Worm (Caenorhabditis elegans) whole organism, early embryonic: ENCODE measurements around the gene skr-17.

Experiments used
- B0310.2 ChIP-seq: sonication (generic microtip); optimal IDR thresholded peaks from 2 replicates; lab custom pipeline; 2016; ENCODE audit warnings: mild to moderate bottlenecking, missing genetic modification characterization, missing compliant biosample characterization
- F13C5.2 ChIP-seq: sonication (generic microtip); optimal IDR thresholded peaks from 2 replicates; lab custom pipeline; 2017; ENCODE audit warnings: mild to moderate bottlenecking, missing genetic modification characterization, inconsistent platforms, missing compliant biosample characterization
- aly-1 ChIP-seq: sonication (generic microtip); optimal IDR thresholded peaks from 2 replicates; lab custom pipeline; 2016; ENCODE audit warnings: missing genetic modification characterization, missing compliant biosample characterization
- ama-1 ChIP-seq: fragments of 150-350 bp; optimal IDR thresholded peaks from 2 replicates; lab custom pipeline; 2014
- ceh-13 ChIP-seq: fragments of 200-800 bp; sonication (Bioruptor generic); optimal IDR thresholded peaks from 2 replicates; lab custom pipeline; 2018; ENCODE audit warnings: mild to moderate bottlenecking, missing genetic modification characterization, missing compliant biosample characterization
- ceh-36 ChIP-seq: sonication (generic microtip); optimal IDR thresholded peaks from 2 replicates; lab custom pipeline; 2016; ENCODE audit warnings: missing genetic modification characterization, inconsistent platforms, missing compliant biosample characterization
- ets-7 ChIP-seq: sonication (generic microtip); optimal IDR thresholded peaks from 2 replicates; lab custom pipeline; 2016; ENCODE audit warnings: missing genotype, missing genetic modification characterization, missing compliant biosample characterization
- flt-1 ChIP-seq: fragments of 200-800 bp; sonication (Bioruptor generic); IDR thresholded peaks from 2 replicates; pipeline ENCODE4 v1.3.6; 2022; ENCODE audit warnings: missing genetic modification characterization, missing compliant biosample characterization
- hmbx-1 ChIP-seq: sonication (generic microtip); optimal IDR thresholded peaks from 2 replicates; lab custom pipeline; 2016; ENCODE audit warnings: mild to moderate bottlenecking, missing genetic modification characterization, missing compliant biosample characterization
- hmg-4 ChIP-seq: fragments of 200-800 bp; sonication (Bioruptor generic); optimal IDR thresholded peaks from 2 replicates; lab custom pipeline; 2018; ENCODE audit warnings: mild to moderate bottlenecking, missing genetic modification characterization, missing compliant biosample characterization
- hnd-1 ChIP-seq: sonication (generic microtip); optimal IDR thresholded peaks from 2 replicates; lab custom pipeline; 2016; ENCODE audit warnings: missing genetic modification characterization, missing compliant biosample characterization
- pes-1 ChIP-seq: fragments of 200-800 bp; sonication (Bioruptor generic); IDR thresholded peaks from 2 replicates; pipeline ENCODE4 v1.3.6; 2022; ENCODE audit warnings: missing genetic modification reagents, missing genetic modification characterization, missing compliant biosample characterization
- scrt-1 ChIP-seq: fragments of 200-800 bp; sonication (Bioruptor generic); IDR thresholded peaks from 2 replicates; pipeline ENCODE4 v1.3.6; 2022; ENCODE audit warnings: missing genetic modification characterization, missing compliant biosample characterization
- sea-1 ChIP-seq: fragments of 200-800 bp; sonication (Bioruptor generic); conservative IDR thresholded peaks from 2 replicates; pipeline ENCODE4 v1.3.6; 2022; ENCODE audit warnings: missing genetic modification characterization, missing compliant biosample characterization
- tbx-11 ChIP-seq: fragments of 200-800 bp; sonication (Bioruptor generic); IDR thresholded peaks from 2 replicates; pipeline ENCODE4 v1.3.6; 2022; ENCODE audit warnings: missing genetic modification characterization, missing compliant biosample characterization
- tbx-37 ChIP-seq: fragments of 200-800 bp; sonication (Bioruptor generic); conservative IDR thresholded peaks from 2 replicates; pipeline ENCODE4 v1.3.6; 2022; ENCODE audit warnings: missing genetic modification reagents, missing genetic modification characterization, missing compliant biosample characterization
- tra-4 ChIP-seq: sonication (generic microtip); optimal IDR thresholded peaks from 2 replicates; lab custom pipeline; 2017; ENCODE audit warnings: missing genetic modification characterization, missing compliant biosample characterization

Gene skr-17

DNA sequence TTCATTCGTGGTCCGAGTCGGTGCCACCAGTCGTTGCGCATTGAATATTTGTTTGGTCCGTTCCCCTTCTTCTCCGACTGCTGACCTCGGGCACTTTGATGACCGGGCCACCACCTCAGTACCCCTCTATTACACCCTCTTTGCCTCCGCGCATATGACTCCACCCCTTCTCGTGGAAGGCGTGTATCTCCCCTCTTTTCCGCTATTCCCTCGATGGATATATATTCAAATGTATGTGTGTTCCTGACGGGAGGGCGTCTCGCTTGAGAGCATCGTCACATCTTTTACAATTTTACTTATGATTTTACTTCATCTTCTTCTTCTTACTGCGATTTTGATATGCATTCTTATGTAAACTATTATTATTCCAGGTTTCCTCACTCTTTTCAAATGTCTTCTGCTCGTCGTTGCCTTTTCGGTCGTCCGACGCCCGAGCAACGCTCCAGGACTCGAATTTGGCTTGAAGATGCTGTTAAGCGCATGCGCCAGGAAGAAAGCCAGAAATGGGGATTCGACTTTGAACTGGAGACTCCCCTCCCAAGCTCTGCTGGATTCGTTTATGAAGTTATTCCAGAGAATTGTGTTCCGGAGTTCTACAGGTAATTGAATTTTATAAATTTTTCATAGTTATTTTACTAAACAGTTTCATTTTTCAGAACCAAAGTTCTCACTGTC is 27.7 kb downstream of the skr-17 start, which contains the start of gene cki-1:
Gene cki-1, plus strand, starts transcription at position 372 of the 675 bp plus-strand sequence.
- TF ChIP-seq hmbx-1 (tag; lab: Kevin White, UChicago): no peak
- peak; percentile 81 for TF ChIP-seq aly-1 (tag; lab: Kevin White, UChicago)
- peak; percentile 72 for TF ChIP-seq hmg-4
- no peak for TF ChIP-seq hnd-1 (tag; lab: Kevin White, UChicago)
- TF ChIP-seq ets-7 (tag; lab: Kevin White, UChicago): no peak
- TF ChIP-seq F13C5.2 (tag; lab: Kevin White, UChicago): no peak
- TF ChIP-seq B0310.2: peak; percentile 44
- TF ChIP-seq ama-1 (lab: Kevin White, UChicago): no peak
- no peak for TF ChIP-seq tra-4 (tag; lab: Kevin White, UChicago)
- no peak for TF ChIP-seq tbx-11 (GFP tag; lab: Robert Waterston, UW)
- peak; percentile 36 for TF ChIP-seq ceh-36 (tag; lab: Kevin White, UChicago)
- TF ChIP-seq ceh-13 (GFP tag; lab: Kevin White, UChicago): no peak
- 0 out of 2 replicates have a peak, but pooled peaks have one; percentile 43 for TF ChIP-seq scrt-1 (GFP tag; lab: Robert Waterston, UW)
- 0 out of 2 replicates have a peak, but pooled peaks have one; percentile 49 for TF ChIP-seq sea-1
- TF ChIP-seq pes-1 (GFP tag; lab: Robert Waterston, UW): peak; percentile 50
- TF ChIP-seq flt-1 (GFP tag; lab: Robert Waterston, UW): 0 out of 2 replicates have a peak, but pooled peaks have one; percentile 40
- TF ChIP-seq tbx-37 (GFP tag; lab: Robert Waterston, UW): no peak

DNA sequence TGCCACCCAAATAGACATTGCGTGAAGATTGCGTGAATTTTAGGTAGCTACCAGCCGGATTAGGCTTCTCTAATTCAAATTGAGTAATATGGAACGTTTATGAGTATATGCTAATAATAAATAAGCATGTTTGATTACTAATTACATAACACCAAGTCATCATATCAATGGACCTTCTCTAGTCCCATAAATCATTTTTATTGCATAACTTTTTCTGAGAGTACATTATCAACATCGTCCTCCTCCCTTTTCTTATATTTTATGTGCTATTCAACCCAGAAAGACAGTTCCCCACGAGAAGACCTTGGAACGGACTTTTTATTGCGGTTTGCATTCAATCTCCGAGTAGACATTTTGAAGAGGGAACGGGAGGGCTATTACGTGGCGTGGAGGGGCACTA is 29.0 kb downstream of the skr-17 start:
- TF ChIP-seq hmg-4 (peak; percentile 29), scrt-1 (GFP tag; lab: Robert Waterston, UW) (no peak), pes-1 (GFP tag; lab: Robert Waterston, UW) (no peak), F13C5.2 (tag; lab: Kevin White, UChicago) (no peak), sea-1 (no peak; the same call in 1 of the 2 replicates), B0310.2 (peak; percentile 46), tbx-37 (GFP tag; lab: Robert Waterston, UW) (no peak), tra-4 (tag; lab: Kevin White, UChicago) (no peak), flt-1 (GFP tag; lab: Robert Waterston, UW) (no peak), tbx-11 (GFP tag; lab: Robert Waterston, UW) (no peak), ets-7 (tag; lab: Kevin White, UChicago) (no peak), ceh-13 (GFP tag; lab: Kevin White, UChicago) (no peak), aly-1 (tag; lab: Kevin White, UChicago) (no peak), hnd-1 (tag; lab: Kevin White, UChicago) (no peak), ceh-36 (tag; lab: Kevin White, UChicago) (peak; percentile 34), ama-1 (lab: Kevin White, UChicago) (no peak), hmbx-1 (tag; lab: Kevin White, UChicago) (peak; percentile 3)

DNA sequence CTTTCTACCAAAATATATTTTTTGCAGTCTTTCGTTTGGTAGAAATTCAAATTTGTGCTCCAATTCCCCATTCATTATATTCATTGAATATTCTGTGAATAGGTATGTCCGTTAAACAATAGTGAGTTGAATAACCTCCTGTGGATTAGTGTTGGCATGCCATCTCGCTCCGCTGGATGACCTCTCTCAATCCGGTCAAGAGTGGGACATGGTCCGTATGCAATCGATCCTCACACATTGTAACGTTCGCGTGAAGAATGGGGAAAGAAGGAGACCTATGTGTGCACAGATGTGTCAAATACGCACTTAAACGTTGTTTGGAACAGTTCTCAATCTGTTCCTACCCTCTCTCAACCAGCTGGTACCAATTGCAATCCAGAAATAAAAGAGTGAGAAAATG is 29.9 kb downstream of the skr-17 start:
- TF ChIP-seq hmg-4 (peak; percentile 46), sea-1 (0 out of 2 replicates have a peak, but pooled peaks have one; percentile 40), aly-1 (tag; lab: Kevin White, UChicago) (no peak), hnd-1 (tag; lab: Kevin White, UChicago) (no peak), tbx-11 (GFP tag; lab: Robert Waterston, UW) (no peak)

DNA sequence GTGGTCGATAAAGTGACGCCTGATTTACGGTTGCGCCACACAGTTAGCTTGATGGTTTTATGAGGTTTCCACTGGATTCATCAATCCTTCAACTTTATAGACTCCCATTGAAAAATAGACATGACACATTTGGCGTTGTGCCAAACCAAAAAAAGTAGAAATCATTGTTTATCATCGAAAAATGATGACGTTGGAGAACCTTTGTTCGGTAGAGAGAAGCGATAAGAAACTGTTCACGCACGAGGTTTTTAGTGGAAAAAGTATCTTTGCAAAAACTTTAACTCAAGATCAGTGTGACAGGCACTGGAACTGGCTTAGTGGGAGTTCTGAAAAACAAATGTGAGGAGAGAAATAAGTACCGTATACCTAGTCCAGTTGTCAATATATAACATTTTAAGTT is 30.3 kb downstream of the skr-17 start:
- no peak for TF ChIP-seq tbx-37 (GFP tag; lab: Robert Waterston, UW)
- TF ChIP-seq ama-1 (lab: Kevin White, UChicago): no peak
- no peak for TF ChIP-seq F13C5.2 (tag; lab: Kevin White, UChicago)
- TF ChIP-seq scrt-1 (GFP tag; lab: Robert Waterston, UW): no peak
- no peak for TF ChIP-seq ceh-13 (GFP tag; lab: Kevin White, UChicago)
- no peak for TF ChIP-seq B0310.2
- no peak for TF ChIP-seq sea-1
- no peak for TF ChIP-seq hnd-1 (tag; lab: Kevin White, UChicago)
- no peak for TF ChIP-seq tra-4 (tag; lab: Kevin White, UChicago)
- TF ChIP-seq hmbx-1 (tag; lab: Kevin White, UChicago): no peak
- no peak for TF ChIP-seq flt-1 (GFP tag; lab: Robert Waterston, UW)
- no peak for TF ChIP-seq aly-1 (tag; lab: Kevin White, UChicago)
- no peak for TF ChIP-seq ceh-36 (tag; lab: Kevin White, UChicago)
- TF ChIP-seq pes-1 (GFP tag; lab: Robert Waterston, UW): no peak

DNA sequence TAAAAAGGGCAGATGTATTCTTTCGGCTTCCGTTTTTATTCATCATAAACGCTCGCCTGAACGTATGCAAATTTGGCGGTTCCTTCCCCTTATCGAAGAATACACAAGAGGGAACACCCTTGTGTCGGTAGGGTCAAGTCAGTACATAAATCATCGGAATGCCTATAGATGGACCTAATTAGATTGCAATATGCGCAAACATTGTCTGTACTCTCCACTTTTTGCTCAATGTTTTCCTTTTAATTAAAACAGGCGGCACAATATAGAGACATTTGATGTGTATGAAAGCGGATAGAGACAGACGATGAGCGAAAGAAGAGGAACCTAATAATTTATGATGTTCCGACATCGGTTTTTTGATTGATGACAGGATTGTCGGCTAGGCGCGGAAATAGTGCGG is 30.9 kb downstream of the skr-17 start:
- no peak for TF ChIP-seq B0310.2
- peak; percentile 52 for TF ChIP-seq hmg-4

DNA sequence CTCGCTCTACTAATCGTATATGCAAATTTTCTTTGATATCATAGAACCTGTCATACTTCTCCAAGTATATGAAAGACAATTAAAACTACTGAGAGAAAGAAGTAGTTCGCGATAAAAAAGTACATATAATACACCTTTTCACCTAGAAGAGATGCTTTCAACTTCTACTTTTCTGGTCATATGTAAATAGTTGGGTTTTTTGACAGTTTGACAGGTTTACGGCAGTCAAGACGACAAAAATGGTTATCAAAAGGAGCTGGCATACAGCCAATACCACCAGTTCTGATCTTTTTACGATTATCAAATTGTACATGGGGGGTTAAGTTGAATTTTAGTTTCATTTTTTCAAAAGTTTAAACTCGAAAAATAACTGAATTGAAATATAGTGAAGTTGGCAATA is 31.6 kb downstream of the skr-17 start:
- TF ChIP-seq flt-1 (GFP tag; lab: Robert Waterston, UW): no peak
- TF ChIP-seq ama-1 (lab: Kevin White, UChicago): no peak
- no peak for TF ChIP-seq ceh-36 (tag; lab: Kevin White, UChicago)
- no peak for TF ChIP-seq ets-7 (tag; lab: Kevin White, UChicago)
- TF ChIP-seq hnd-1 (tag; lab: Kevin White, UChicago): no peak
- no peak for TF ChIP-seq tbx-37 (GFP tag; lab: Robert Waterston, UW)
- no peak for TF ChIP-seq sea-1
- no peak for TF ChIP-seq hmg-4

DNA sequence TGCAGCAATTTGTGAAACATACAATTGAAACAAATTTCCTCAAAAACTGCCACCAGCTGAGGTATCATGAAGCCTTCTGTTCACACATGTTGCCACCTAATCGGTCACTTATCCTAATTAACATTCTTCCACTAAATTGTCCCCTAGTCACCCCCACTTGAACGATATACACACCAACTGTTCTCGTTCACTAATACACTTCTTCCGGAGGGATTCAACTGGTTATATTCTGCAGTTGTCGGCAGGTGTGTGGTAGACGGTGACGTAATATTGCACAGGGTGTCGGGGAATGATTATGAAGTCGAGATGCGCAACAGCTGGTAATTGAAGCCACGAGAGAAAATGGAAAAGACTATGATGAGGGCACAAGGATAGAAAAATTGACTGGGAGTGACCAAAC is 32.1 kb downstream of the skr-17 start:
- TF ChIP-seq ets-7 (tag; lab: Kevin White, UChicago): peak; percentile 83
- no peak for TF ChIP-seq hnd-1 (tag; lab: Kevin White, UChicago)
